Worm (Caenorhabditis elegans) whole organism, L2 larva: Measurements from ENCODE around the gene ZK228.1.

Experiments
- ama-1 ChIP-seq: fragments of 150-350 bp; optimal IDR thresholded peaks from 2 replicates; lab custom pipeline; 2018; ENCODE audit warnings: inconsistent platforms
- ceh-82 ChIP-seq: fragments of 150-350 bp; optimal IDR thresholded peaks from 2 replicates; lab custom pipeline; 2014; ENCODE audit warnings: missing biosample characterization, missing genetic modification characterization
- egl-27 ChIP-seq: sonication (generic microtip); optimal IDR thresholded peaks from 3 replicates; lab custom pipeline; 2017; ENCODE audit warnings: missing biosample characterization, missing genetic modification reagents, missing genetic modification characterization
- fos-1 ChIP-seq: fragments of 150-350 bp; optimal IDR thresholded peaks from 2 replicates; lab custom pipeline; 2014; ENCODE audit warnings: missing biosample characterization, missing genetic modification characterization
- lin-13 ChIP-seq: fragments of 150-350 bp; optimal IDR thresholded peaks from 2 replicates; lab custom pipeline; 2014; ENCODE audit warnings: missing biosample characterization, missing genetic modification reagents, missing genetic modification characterization
- nhr-12 ChIP-seq: fragments of 150-350 bp; optimal IDR thresholded peaks from 2 replicates; lab custom pipeline; 2014; ENCODE audit warnings: missing biosample characterization, missing genetic modification characterization
- peb-1 ChIP-seq: fragments of 150-350 bp; optimal IDR thresholded peaks from 2 replicates; lab custom pipeline; 2014; ENCODE audit warnings: missing biosample characterization, missing genetic modification characterization
- snpc-4 ChIP-seq: fragments of 150-350 bp; optimal IDR thresholded peaks from 2 replicates; lab custom pipeline; 2014; ENCODE audit warnings: missing biosample characterization, missing genetic modification characterization
- unc-62 ChIP-seq: fragments of 150-350 bp; optimal IDR thresholded peaks from 2 replicates; lab custom pipeline; 2014; ENCODE audit warnings: missing biosample characterization, missing genetic modification reagents, missing genetic modification characterization
- ztf-4 ChIP-seq: fragments of 150-350 bp; optimal IDR thresholded peaks from 2 replicates; lab custom pipeline; 2014; ENCODE audit warnings: missing biosample characterization, missing genetic modification characterization

- no peak for TF ChIP-seq fos-1
- TF ChIP-seq egl-27 (tag; lab: Kevin White, UChicago), result no peak
- TF ChIP-seq nhr-12 (tag; lab: Kevin White, UChicago), result no peak
- TF ChIP-seq unc-62 (GFP tag; lab: Kevin White, UChicago), result no peak
- TF ChIP-seq ceh-82 (tag; lab: Kevin White, UChicago), result no peak
- TF ChIP-seq ztf-4 (tag; lab: Kevin White, UChicago), result no peak
- no peak for TF ChIP-seq snpc-4 (tag; lab: Kevin White, UChicago)
- no peak for TF ChIP-seq ama-1 (lab: Kevin White, UChicago)
- TF ChIP-seq peb-1 (tag; lab: Kevin White, UChicago), result no peak
- TF ChIP-seq lin-13 (GFP tag; lab: Kevin White, UChicago), result no peak
These were observed 42.9 kb downstream of the ZK228.1 start, which contains the start of gene Y51A2D.18 for ce11 chrV:18487158-18487557.
